Fruit fly (Drosophila melanogaster): Measurements from ENCODE around the gene galectin.

DNA sequence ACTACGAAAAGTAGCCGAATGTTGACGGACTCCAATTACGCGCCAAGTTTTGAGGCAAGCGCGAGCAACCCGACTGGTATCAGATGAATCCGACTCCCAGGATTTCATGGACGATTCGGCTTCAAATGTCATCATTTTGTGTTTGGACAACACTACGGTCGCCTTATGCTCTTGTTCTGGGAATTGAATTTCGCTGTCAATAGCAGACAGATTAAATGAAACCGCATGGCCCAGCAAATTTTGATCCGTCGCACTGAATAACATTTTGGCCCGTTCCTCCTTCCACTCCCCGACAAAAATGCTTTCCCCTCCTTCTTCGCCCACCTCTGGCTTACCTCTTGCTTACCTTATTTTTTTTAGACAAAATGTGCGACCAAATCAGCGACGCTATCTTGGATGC lies 38.5 kb downstream of the galectin start:
- TF ChIP-seq cnc (optimal IDR thresholded peaks at IDR 0.05) (no peak), ovo (GFP tag; optimal IDR thresholded peaks at IDR 0.05) (no peak), tj (GFP tag; optimal IDR thresholded peaks at IDR 0.05) (peak; percentile 99), CG1620 (GFP tag; optimal IDR thresholded peaks at IDR 0.05) (no peak), bab1 (GFP tag; optimal IDR thresholded peaks at IDR 0.05) (no peak)
